Worm (Caenorhabditis elegans) whole organism, midembryonic: ENCODE data around the gene C08F1.12.

Experiments used
- T22C8.4 ChIP-seq: fragments of 200-800 bp; sonication (Bioruptor generic); IDR thresholded peaks from 2 replicates; pipeline ENCODE4 v1.3.6; 2022; ENCODE audit warnings: missing genetic modification characterization, missing compliant biosample characterization
- cog-1 ChIP-seq: sonication (generic microtip); optimal IDR thresholded peaks from 2 replicates; lab custom pipeline; 2016; ENCODE audit warnings: missing genetic modification characterization, missing compliant biosample characterization
- flt-1 ChIP-seq: fragments of 200-800 bp; sonication (Bioruptor generic); IDR thresholded peaks from 2 replicates; pipeline ENCODE4 v1.3.6; 2022; ENCODE audit warnings: missing genetic modification characterization, missing compliant biosample characterization
- klf-2 ChIP-seq: fragments of 200-800 bp; sonication (Bioruptor generic); conservative IDR thresholded peaks from 2 replicates; pipeline ENCODE4 v1.3.6; 2022; ENCODE audit warnings: missing genetic modification reagents, missing genetic modification characterization, missing compliant biosample characterization
- med-1 ChIP-seq: sonication (generic microtip); optimal IDR thresholded peaks from 2 replicates; lab custom pipeline; 2017; ENCODE audit warnings: missing genetic modification characterization, mild to moderate bottlenecking, missing compliant biosample characterization, antibody characterized with exemption, missing genetic modification reagents; ENCODE audit not compliant: insufficient read depth
- ref-1 ChIP-seq: fragments of 200-800 bp; sonication (Bioruptor generic); conservative IDR thresholded peaks from 2 replicates; pipeline ENCODE4 v1.3.6; 2022; ENCODE audit warnings: missing genetic modification reagents, missing genetic modification characterization, missing compliant biosample characterization
- tab-1 ChIP-seq: fragments of 200-800 bp; sonication (Bioruptor generic); IDR thresholded peaks from 2 replicates; pipeline ENCODE4 v1.3.6; 2022; ENCODE audit warnings: missing genetic modification characterization, missing compliant biosample characterization
- ztf-23 ChIP-seq: fragments of 200-800 bp; sonication (Bioruptor generic); IDR thresholded peaks from 2 replicates; pipeline ENCODE4 v1.3.6; 2022; ENCODE audit warnings: missing genetic modification reagents, missing genetic modification characterization, missing compliant biosample characterization
- ztf-29 ChIP-seq: fragments of 200-800 bp; sonication (Bioruptor generic); IDR thresholded peaks from 2 replicates; pipeline ENCODE4 v1.3.6; 2022; ENCODE audit warnings: missing genetic modification reagents, missing genetic modification characterization, missing compliant biosample characterization

DNA sequence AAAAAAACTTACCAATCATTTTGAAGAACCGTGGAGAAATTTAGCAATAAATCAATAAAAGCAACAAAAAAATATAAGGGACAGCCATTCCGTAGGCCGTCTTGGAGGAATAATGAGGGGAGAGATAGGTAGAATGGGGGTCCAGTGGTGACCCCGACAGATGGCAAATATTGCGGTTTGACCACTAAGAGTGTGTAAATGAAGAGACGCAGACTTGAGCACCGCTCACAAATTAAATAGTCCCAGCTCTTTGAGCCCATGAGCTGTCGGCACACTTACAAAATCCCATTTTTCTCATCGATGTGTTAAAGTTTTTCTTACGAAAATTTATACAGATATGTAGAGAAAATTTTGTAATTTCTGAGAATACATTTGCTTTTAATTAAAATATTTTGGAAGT lies 14.5 kb upstream of the C08F1.12 start, which contains the start of gene fbxa-3:
- TF ChIP-seq klf-2 (GFP tag; lab: Robert Waterston, UW): no peak
- no peak for TF ChIP-seq med-1 (GFP tag; lab: Kevin White, UChicago)
- no peak for TF ChIP-seq ztf-23
- TF ChIP-seq ztf-29 (GFP tag; lab: Robert Waterston, UW): no peak
- TF ChIP-seq flt-1 (GFP tag; lab: Robert Waterston, UW): no peak
- no peak for TF ChIP-seq cog-1 (tag; lab: Kevin White, UChicago)
- TF ChIP-seq tab-1 (GFP tag; lab: Robert Waterston, UW): no peak
- TF ChIP-seq T22C8.4 (GFP tag; lab: Robert Waterston, UW): no peak
- TF ChIP-seq ref-1 (GFP tag; lab: Robert Waterston, UW): no peak
